Fruit fly (Drosophila melanogaster) whole organism, embryonic: ENCODE measurements around the gene CG10510.

Source experiments
- Blimp-1 ChIP-seq: fragments of 200-800 bp; sonication (Bioruptor generic); optimal IDR thresholded peaks from 3 replicates; lab custom pipeline; 2018; ENCODE audit warnings: missing biosample characterization, missing genetic modification characterization, mild to moderate bottlenecking, moderate library complexity, missing genetic modification reagents
- C15 ChIP-seq: fragments of 200-800 bp; sonication (Bioruptor generic); IDR thresholded peaks from 3 replicates; pipeline ENCODE4 v1.3.6; 2022; ENCODE audit warnings: missing biosample characterization, missing genetic modification characterization
- CG10147 ChIP-seq: fragments of 200-800 bp; sonication (Bioruptor generic); optimal IDR thresholded peaks from 2 replicates; lab custom pipeline; 2019; ENCODE audit warnings: missing biosample characterization, mild to moderate bottlenecking, missing genetic modification characterization, moderate library complexity
- CG10274 ChIP-seq: fragments of 200-800 bp; sonication (Bioruptor generic); optimal IDR thresholded peaks from 3 replicates; lab custom pipeline; 2017; ENCODE audit warnings: missing biosample characterization, mild to moderate bottlenecking, missing genetic modification characterization
- CG10366 ChIP-seq: fragments of 200-800 bp; sonication (Bioruptor generic); IDR thresholded peaks from 2 replicates; pipeline ENCODE4 v1.3.6; 2022; ENCODE audit warnings: missing biosample characterization, missing genetic modification characterization
- CG10543 ChIP-seq: fragments of 200-800 bp; sonication (Bioruptor generic); optimal IDR thresholded peaks from 3 replicates; lab custom pipeline; 2017; ENCODE audit warnings: missing biosample characterization, mild to moderate bottlenecking, missing genetic modification characterization, moderate library complexity
- CG12071 ChIP-seq: fragments of 200-800 bp; sonication (Bioruptor generic); optimal IDR thresholded peaks from 3 replicates; lab custom pipeline; 2018; ENCODE audit warnings: missing biosample characterization, mild to moderate bottlenecking, missing genetic modification characterization
- CG12769 ChIP-seq: fragments of 200-800 bp; sonication (Bioruptor generic); optimal IDR thresholded peaks from 2 replicates; lab custom pipeline; 2019; ENCODE audit warnings: missing biosample characterization, mild to moderate bottlenecking, missing genetic modification characterization, moderate library complexity
- CG13894 ChIP-seq: fragments of 200-800 bp; sonication (Bioruptor generic); optimal IDR thresholded peaks from 3 replicates; lab custom pipeline; 2018; ENCODE audit warnings: missing biosample characterization, mild to moderate bottlenecking, missing genetic modification characterization, moderate library complexity
- CG14441 ChIP-seq: fragments of 200-800 bp; sonication (Bioruptor generic); IDR thresholded peaks from 2 replicates; pipeline ENCODE4 v1.3.6; 2022; ENCODE audit warnings: missing biosample characterization, missing genetic modification characterization
- CG15011 ChIP-seq: fragments of 200-800 bp; sonication (Bioruptor generic); optimal IDR thresholded peaks from 3 replicates; lab custom pipeline; 2018; ENCODE audit warnings: missing biosample characterization, mild to moderate bottlenecking, missing genetic modification characterization
- CG15269 ChIP-seq: fragments of 200-800 bp; sonication (Bioruptor generic); optimal IDR thresholded peaks from 2 replicates; lab custom pipeline; 2018; ENCODE audit warnings: missing biosample characterization, mild to moderate bottlenecking, missing genetic modification characterization, moderate library complexity
- CG17385 ChIP-seq: fragments of 200-800 bp; sonication (Bioruptor generic); optimal IDR thresholded peaks from 3 replicates; lab custom pipeline; 2018; ENCODE audit warnings: missing biosample characterization, mild to moderate bottlenecking, missing genetic modification characterization
- CG17912 ChIP-seq: fragments of 200-800 bp; sonication (Bioruptor generic); optimal IDR thresholded peaks from 2 replicates; lab custom pipeline; 2018; ENCODE audit warnings: missing biosample characterization, mild to moderate bottlenecking, missing genetic modification characterization
- CG18011 ChIP-seq: fragments of 200-800 bp; sonication (Bioruptor generic); optimal IDR thresholded peaks from 2 replicates; lab custom pipeline; 2017; ENCODE audit warnings: missing biosample characterization, missing genetic modification characterization, mild to moderate bottlenecking, moderate library complexity, missing genotype
- CG30431 ChIP-seq: fragments of 200-800 bp; sonication (Bioruptor generic); optimal IDR thresholded peaks from 2 replicates; lab custom pipeline; 2017; ENCODE audit warnings: missing biosample characterization, missing genetic modification characterization
- CG32532 ChIP-seq: fragments of 200-800 bp; sonication (Bioruptor generic); IDR thresholded peaks from 2 replicates; pipeline ENCODE4 v1.3.6; 2022; ENCODE audit warnings: missing biosample characterization, missing genetic modification characterization
- CG6654 ChIP-seq: fragments of 200-800 bp; sonication (Bioruptor generic); optimal IDR thresholded peaks from 2 replicates; lab custom pipeline; 2017; ENCODE audit warnings: missing biosample characterization, mild to moderate bottlenecking, missing genetic modification characterization
- CG7786 ChIP-seq: fragments of 200-800 bp; sonication (Bioruptor generic); optimal IDR thresholded peaks from 2 replicates; lab custom pipeline; 2016; ENCODE audit warnings: missing biosample characterization, missing genetic modification characterization
- CG7839 ChIP-seq: fragments of 200-800 bp; sonication (Bioruptor generic); optimal IDR thresholded peaks from 3 replicates; lab custom pipeline; 2018; ENCODE audit warnings: missing biosample characterization, mild to moderate bottlenecking, missing genetic modification characterization, moderate library complexity
- D19A ChIP-seq: fragments of 200-800 bp; optimal IDR thresholded peaks from 3 replicates; lab custom pipeline; 2019; ENCODE audit warnings: missing biosample characterization, mild to moderate bottlenecking, missing genetic modification characterization, moderate library complexity
- Dfd ChIP-seq, 2 experiments: fragments of >200 bp; optimal IDR thresholded peaks; 2 replicates each; lab custom pipeline; 2017; ENCODE audit warnings: missing biosample characterization in 2 of 2, missing genetic modification characterization in 2 of 2
- Drgx ChIP-seq: fragments of 200-800 bp; sonication (Bioruptor generic); IDR thresholded peaks from 2 replicates; pipeline ENCODE4 v1.3.6; 2022; ENCODE audit warnings: missing biosample characterization, missing genetic modification characterization
- Fer1 ChIP-seq: fragments of 200-800 bp; sonication (Bioruptor generic); optimal IDR thresholded peaks from 2 replicates; lab custom pipeline; 2017; ENCODE audit warnings: missing biosample characterization, mild to moderate bottlenecking, missing genetic modification characterization
- Hey ChIP-seq: fragments of 200-800 bp; sonication (Bioruptor generic); optimal IDR thresholded peaks from 3 replicates; lab custom pipeline; 2018; ENCODE audit warnings: missing biosample characterization, mild to moderate bottlenecking, missing genetic modification characterization
- Hmx ChIP-seq: fragments of 200-800 bp; sonication (Bioruptor generic); optimal IDR thresholded peaks from 2 replicates; lab custom pipeline; 2016; ENCODE audit warnings: missing biosample characterization, missing genetic modification characterization
- Lpt ChIP-seq: fragments of >200 bp; optimal IDR thresholded peaks from 2 replicates; lab custom pipeline; 2018; ENCODE audit warnings: missing biosample characterization, missing genetic modification characterization
- MESR4 ChIP-seq: fragments of 200-800 bp; sonication (Bioruptor generic); optimal IDR thresholded peaks from 2 replicates; lab custom pipeline; 2018; ENCODE audit warnings: missing biosample characterization, mild to moderate bottlenecking, missing genetic modification characterization, moderate library complexity
- NC2β ChIP-seq: fragments of 200-800 bp; sonication (Bioruptor generic); optimal IDR thresholded peaks from 2 replicates; lab custom pipeline; 2016; ENCODE audit warnings: missing biosample characterization, missing genetic modification characterization
- YL-1 ChIP-seq: fragments of 200-800 bp; sonication (Bioruptor generic); optimal IDR thresholded peaks from 3 replicates; lab custom pipeline; 2017; ENCODE audit warnings: missing biosample characterization, mild to moderate bottlenecking, missing genetic modification characterization
- bigmax ChIP-seq: fragments of 200-800 bp; sonication (Bioruptor generic); optimal IDR thresholded peaks from 2 replicates; lab custom pipeline; 2018; ENCODE audit warnings: missing biosample characterization, mild to moderate bottlenecking, missing genetic modification characterization
- cad ChIP-seq: fragments of >200 bp; optimal IDR thresholded peaks from 2 replicates; lab custom pipeline; 2017; ENCODE audit warnings: missing biosample characterization, missing genetic modification characterization
- da ChIP-seq: fragments of 200-800 bp; sonication (Bioruptor generic); optimal IDR thresholded peaks from 2 replicates; lab custom pipeline; 2016; ENCODE audit warnings: missing biosample characterization, missing genetic modification characterization
- eve ChIP-seq, 2 experiments: fragments of >200 bp; optimal IDR thresholded peaks; 2 replicates each; lab custom pipeline; 2017; ENCODE audit warnings: missing biosample characterization in 2 of 2, missing genetic modification characterization in 2 of 2
- fd102C ChIP-seq: fragments of 200-800 bp; sonication (Bioruptor generic); optimal IDR thresholded peaks from 2 replicates; lab custom pipeline; 2018; ENCODE audit warnings: missing biosample characterization, mild to moderate bottlenecking, missing genetic modification characterization, moderate library complexity
- grau ChIP-seq: fragments of 200-800 bp; optimal IDR thresholded peaks from 3 replicates; lab custom pipeline; 2019; ENCODE audit warnings: missing biosample characterization, mild to moderate bottlenecking, missing genetic modification characterization, moderate library complexity
- lab ChIP-seq: fragments of 200-800 bp; sonication (Bioruptor generic); optimal IDR thresholded peaks from 3 replicates; lab custom pipeline; 2017; ENCODE audit warnings: missing biosample characterization, missing genetic modification characterization, mild to moderate bottlenecking, moderate library complexity, missing genetic modification reagents
- lbe ChIP-seq: fragments of 200-800 bp; sonication (Bioruptor generic); optimal IDR thresholded peaks from 2 replicates; lab custom pipeline; 2016; ENCODE audit warnings: missing biosample characterization, mild to moderate bottlenecking, missing genetic modification characterization
- peb ChIP-seq: fragments of 200-800 bp; sonication (Bioruptor generic); IDR thresholded peaks from 2 replicates; pipeline ENCODE4 v1.3.6; 2022; ENCODE audit warnings: missing biosample characterization, missing genetic modification characterization
- prd ChIP-seq, 3 experiments: fragments of >200 bp in 2 of 3; fragments of 200-800 bp in 1 of 3; sonication (Bioruptor generic) in 1 of 3; optimal IDR thresholded peaks in 2 of 3; IDR thresholded peaks in 1 of 3; 2 replicates in 2 of 3; 3 replicates in 1 of 3; pipeline versions ENCODE4 v1.3.6 to Lab custom; 2017 to 2022; ENCODE audit warnings: missing biosample characterization in 1 of 3, missing genetic modification characterization in 1 of 3
- ro ChIP-seq: fragments of 200-800 bp; sonication (Bioruptor generic); IDR thresholded peaks from 2 replicates; pipeline ENCODE4 v1.3.6; 2022; ENCODE audit warnings: missing biosample characterization, missing genetic modification characterization
- sd ChIP-seq: fragments of 200-800 bp; sonication (Bioruptor generic); optimal IDR thresholded peaks from 3 replicates; lab custom pipeline; 2018; ENCODE audit warnings: missing biosample characterization, mild to moderate bottlenecking, missing genetic modification characterization, moderate library complexity
- slbo ChIP-seq: fragments of 200-800 bp; sonication (Bioruptor generic); IDR thresholded peaks from 2 replicates; pipeline ENCODE4 v1.3.6; 2022; ENCODE audit warnings: missing biosample characterization, missing genetic modification characterization
- sob ChIP-seq: fragments of 200-800 bp; sonication (Bioruptor generic); IDR thresholded peaks from 2 replicates; pipeline ENCODE4 v1.3.6; 2022; ENCODE audit warnings: missing biosample characterization, missing genetic modification characterization
- tin ChIP-seq: fragments of 200-800 bp; sonication (Bioruptor generic); optimal IDR thresholded peaks from 3 replicates; lab custom pipeline; 2016; ENCODE audit warnings: missing biosample characterization, missing genetic modification characterization
- unpg ChIP-seq: fragments of 200-800 bp; sonication (Bioruptor generic); optimal IDR thresholded peaks from 3 replicates; lab custom pipeline; 2018; ENCODE audit warnings: missing biosample characterization, mild to moderate bottlenecking, missing genetic modification characterization, moderate library complexity
- wek ChIP-seq: fragments of 200-800 bp; sonication (Bioruptor generic); optimal IDR thresholded peaks from 3 replicates; lab custom pipeline; 2018; ENCODE audit warnings: missing biosample characterization, mild to moderate bottlenecking, missing genetic modification characterization, moderate library complexity
- zen2 ChIP-seq: fragments of 200-800 bp; sonication (Bioruptor generic); IDR thresholded peaks from 3 replicates; pipeline ENCODE4 v1.3.6; 2022; ENCODE audit warnings: missing biosample characterization, missing genetic modification characterization; ENCODE audit not compliant: partially characterized antibody

The CG10510 gene

dm6 chr3L:21201246-21201896 lies 8.5 kb downstream of the CG10510 start (continued):
- peak; percentile 53 for TF ChIP-seq wek (GFP tag; lab: Kevin White, UChicago)
- TF ChIP-seq grau (tag; lab: Kevin White, UChicago), result no peak
- peak; percentile 39 for TF ChIP-seq CG12769 (tag; lab: Kevin White, UChicago)
- TF ChIP-seq CG13894 (tag; lab: Kevin White, UChicago), result peak; percentile 20
- 0 out of 2 replicates have a peak, but pooled peaks have one; percentile 20 for TF ChIP-seq CG14441 (GFP tag; lab: Robert Waterston, UW)
- TF ChIP-seq sd (tag; lab: Kevin White, UChicago), result peak; percentile 22
- TF ChIP-seq CG6654 (GFP tag; lab: Kevin White, UChicago), result no peak
- 0 out of 3 replicates have a peak, but pooled peaks have one; percentile 22 for TF ChIP-seq C15
- peak; percentile 5 for TF ChIP-seq lab
- peak; percentile 3 for TF ChIP-seq CG12071 (GFP tag; lab: Kevin White, UChicago)
- no peak for TF ChIP-seq Fer1 (GFP tag; lab: Kevin White, UChicago)
- TF ChIP-seq ro (GFP tag; lab: Robert Waterston, UW), result no peak
- TF ChIP-seq CG7786 (GFP tag; lab: Kevin White, UChicago), result no peak

dm6 chr3L:21200587-21200986 lies 9.3 kb downstream of the CG10510 start:
- TF ChIP-seq Hey (no peak), eve (GFP tag; optimal IDR thresholded peaks at IDR 0.05; lab: Kevin White, UChicago) (no peak), NC2β (GFP tag; lab: Kevin White, UChicago) (no peak), sob (GFP tag; lab: Robert Waterston, UW) (no peak), D19A (tag; lab: Kevin White, UChicago) (no peak), da (no peak), CG30431 (GFP tag; lab: Kevin White, UChicago) (no peak), Drgx (GFP tag; lab: Robert Waterston, UW) (0 out of 2 replicates have a peak, but pooled peaks have one; percentile 19), Blimp-1 (peak; percentile 27), Lpt (GFP tag; lab: Kevin White, UChicago) (no peak), tin (GFP tag; lab: Kevin White, UChicago) (no peak), Hmx (no peak), bigmax (GFP tag; lab: Kevin White, UChicago) (no peak), CG7839 (tag; lab: Kevin White, UChicago) (peak; percentile 22), CG32532 (GFP tag; lab: Robert Waterston, UW) (peak; percentile 40), peb (GFP tag; lab: Robert Waterston, UW) (no peak), zen2 (GFP tag; lab: Robert Waterston, UW) (no peak), CG15269 (tag; lab: Kevin White, UChicago) (no peak), CG18011 (GFP tag; lab: Kevin White, UChicago) (no peak), CG10274 (no peak), fd102C (GFP tag; lab: Kevin White, UChicago) (no peak), CG10543 (GFP tag; lab: Kevin White, UChicago) (peak; percentile 25), Dfd (GFP tag; optimal IDR thresholded peaks at IDR 0.05; lab: Kevin White, UChicago) (no peak), CG10147 (GFP tag; lab: Kevin White, UChicago) (no peak), slbo (0 out of 2 replicates have a peak, but pooled peaks have one; percentile 24), YL-1 (GFP tag; lab: Kevin White, UChicago) (no peak), unpg (GFP tag; lab: Kevin White, UChicago) (no peak), CG17912 (no peak), MESR4 (GFP tag; lab: Kevin White, UChicago) (no peak), CG10366 (GFP tag; lab: Robert Waterston, UW) (no peak), prd (optimal IDR thresholded peaks at IDR 0.05; lab: Kevin White, UChicago) (no peak), prd (GFP tag; IDR thresholded peaks at IDR 0.05; lab: Robert Waterston, UW) (no peak), CG17385 (GFP tag; lab: Kevin White, UChicago) (peak; percentile 3), lbe (GFP tag; lab: Kevin White, UChicago) (no peak), CG15011 (GFP tag; lab: Kevin White, UChicago) (no peak), cad (GFP tag; lab: Kevin White, UChicago) (no peak)
